Worm (Caenorhabditis elegans): ENCODE data around the gene gur-4.

The gur-4 gene

DNA sequence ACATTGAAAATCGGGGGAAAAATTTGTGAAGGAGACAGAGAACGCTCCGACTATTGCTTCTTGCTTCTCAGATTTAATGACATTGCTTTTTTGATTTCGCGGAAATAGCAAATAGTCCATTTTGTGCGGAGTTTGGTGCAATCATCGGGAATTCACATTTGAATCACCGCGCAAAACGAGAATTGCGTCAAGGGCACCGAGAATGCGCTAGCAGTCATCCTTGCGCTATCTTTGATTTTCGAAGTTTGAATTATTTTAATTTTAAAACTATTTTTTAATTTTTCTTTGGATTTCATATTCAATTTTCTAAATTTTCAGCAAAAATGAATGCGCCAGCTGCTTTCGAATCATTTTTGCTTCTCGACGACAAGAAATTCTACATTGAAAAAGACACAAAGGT is 44.8 kb upstream of the gur-4 start, which contains the start of gene rpb-11:
Gene rpb-11 (plus strand): TSS at position 319 of the 400 bp plus-strand sequence.
- TF ChIP-seq T26A8.4 (GFP tag; IDR thresholded peaks at IDR 0.05) (peak; percentile 95), hlh-30 (tag; optimal IDR thresholded peaks at IDR 0.05; ENCODE audit: insufficient read depth) (peak; percentile 78), zip-11 (GFP tag; IDR thresholded peaks at IDR 0.05) (no peak), php-3 (GFP tag; IDR thresholded peaks at IDR 0.05) (0 out of 2 replicates have a peak, but pooled peaks have one; percentile 53), nhr-28 (tag; optimal IDR thresholded peaks at IDR 0.05) (peak; percentile 76), ztf-11 (tag; optimal IDR thresholded peaks at IDR 0.05) (no peak), set-16 (GFP tag; IDR thresholded peaks at IDR 0.05) (no peak), nhr-76 (tag; optimal IDR thresholded peaks at IDR 0.05) (no peak), ctbp-1 (GFP tag; IDR thresholded peaks at IDR 0.05) (peak; percentile 77), nhr-77 (tag; optimal IDR thresholded peaks at IDR 0.05) (peak; percentile 99), duxl-1 (tag; optimal IDR thresholded peaks at IDR 0.05; ENCODE audit: poor library complexity) (peak; percentile 94), lin-1 (GFP tag; IDR thresholded peaks at IDR 0.05) (peak; percentile 81; the same call in 1 of the 2 replicates), Y5F2A.4 (GFP tag; optimal IDR thresholded peaks at IDR 0.05) (no peak), hlh-11 (tag; optimal IDR thresholded peaks at IDR 0.05) (peak; percentile 84), zag-1 (tag; optimal IDR thresholded peaks at IDR 0.05) (no peak), egl-27 (tag; optimal IDR thresholded peaks at IDR 0.05) (no peak), saeg-2 (GFP tag; IDR thresholded peaks at IDR 0.05) (peak; percentile 71), daf-16 (GFP tag; optimal IDR thresholded peaks at IDR 0.05) (peak in 1 of 2 experiments; percentile 77), daf-16 (tag; optimal IDR thresholded peaks at IDR 0.05) (peak; percentile 62), hmg-1.1 (GFP tag; IDR thresholded peaks at IDR 0.05) (peak; percentile 90), attf-4 (tag; optimal IDR thresholded peaks at IDR 0.05) (no peak), ceh-28 (tag; optimal IDR thresholded peaks at IDR 0.05) (no peak), aha-1 (tag) (peak; percentile 97), spr-3 (GFP tag; optimal IDR thresholded peaks at IDR 0.05) (peak; percentile 84), F49E8.2 (tag; optimal IDR thresholded peaks at IDR 0.05; ENCODE audit: borderline replicate concordance) (peak; percentile 47), mxl-3 (GFP tag; optimal IDR thresholded peaks at IDR 0.05) (peak; percentile 47), gei-8 (GFP tag; optimal IDR thresholded peaks at IDR 0.05) (no peak), hif-1 (tag; optimal IDR thresholded peaks at IDR 0.05) (peak; percentile 44 to 68), daf-8 (GFP tag; IDR thresholded peaks at IDR 0.05) (no peak), nhr-237 (tag; optimal IDR thresholded peaks at IDR 0.05) (no peak), unc-39 (tag; optimal IDR thresholded peaks at IDR 0.05) (no peak), skn-1 (tag; optimal IDR thresholded peaks at IDR 0.05) (no peak), nhr-102 (tag; optimal IDR thresholded peaks at IDR 0.05) (peak; percentile 95), fos-1 (tag; optimal IDR thresholded peaks at IDR 0.05) (no peak), mdt-29 (GFP tag; IDR thresholded peaks at IDR 0.05) (0 out of 2 replicates have a peak, but pooled peaks have one; percentile 32), daf-12 (tag; optimal IDR thresholded peaks at IDR 0.05) (no peak), F37D6.2 (tag; optimal IDR thresholded peaks at IDR 0.05) (peak; percentile 83), lir-3 (tag; optimal IDR thresholded peaks at IDR 0.05) (peak; percentile 33), dpl-1 (GFP tag; optimal IDR thresholded peaks at IDR 0.05) (peak; percentile 99), mxl-2 (GFP tag; conservative IDR thresholded peaks at IDR 0.05) (0 out of 2 replicates have a peak, but pooled peaks have one; percentile 20), lin-39 (tag; optimal IDR thresholded peaks at IDR 0.05) (no peak), dve-1 (tag; optimal IDR thresholded peaks at IDR 0.05; ENCODE audit: insufficient read depth) (peak; percentile 95), lin-29 (GFP tag; IDR thresholded peaks at IDR 0.05) (peak; percentile 83), ceh-62 (tag; optimal IDR thresholded peaks at IDR 0.05) (no peak), ZK337.2 (GFP tag; IDR thresholded peaks at IDR 0.05) (0 out of 2 replicates have a peak, but pooled peaks have one; percentile 7), mep-1 (tag; optimal IDR thresholded peaks at IDR 0.05) (peak; percentile 96), tag-97 (GFP tag; IDR thresholded peaks at IDR 0.05) (no peak), Y48G9A.11 (GFP tag; IDR thresholded peaks at IDR 0.05) (peak; percentile 47; the same call in 1 of the 2 replicates), Y105C5A.15 (GFP tag; IDR thresholded peaks at IDR 0.05) (no peak), ceh-44 (GFP tag; IDR thresholded peaks at IDR 0.05) (no peak), ces-1 (GFP tag; optimal IDR thresholded peaks at IDR 0.05) (peak; percentile 7), fkh-10 (GFP tag; optimal IDR thresholded peaks at IDR 0.05) (peak; percentile 88)
